Worm (Caenorhabditis elegans): ENCODE results near the gene T24C2.3.

- TF ChIP-seq lin-13 (tag; optimal IDR thresholded peaks at IDR 0.05) (no peak), elt-3 (tag; optimal IDR thresholded peaks at IDR 0.05) (no peak), unc-39 (tag; optimal IDR thresholded peaks at IDR 0.05) (no peak), unc-62 (GFP tag; optimal IDR thresholded peaks at IDR 0.05) (no peak)
Measured at ce11 chrX:14556403-14556802, 13.1 kb downstream of the T24C2.3 start.

All from whole organism, mixed stage, embryonic.